Worm (Caenorhabditis elegans) whole organism, early embryonic: Measurements from ENCODE around the gene oac-52.

ENCODE experiments used
- B0310.2 ChIP-seq: sonication (generic microtip); optimal IDR thresholded peaks from 2 replicates; lab custom pipeline; 2016; ENCODE audit warnings: mild to moderate bottlenecking, missing genetic modification characterization, missing compliant biosample characterization
- ama-1 ChIP-seq: fragments of 150-350 bp; optimal IDR thresholded peaks from 2 replicates; lab custom pipeline; 2014

- TF ChIP-seq ama-1 (lab: Kevin White, UChicago) = no peak
- TF ChIP-seq B0310.2 (tag; lab: Kevin White, UChicago) = no peak
Observed at ce11 chrIV:4318056-4318455, 28.4 kb downstream of the oac-52 start.
